Worm (Caenorhabditis elegans): ENCODE results near the gene ucp-4.

DNA sequence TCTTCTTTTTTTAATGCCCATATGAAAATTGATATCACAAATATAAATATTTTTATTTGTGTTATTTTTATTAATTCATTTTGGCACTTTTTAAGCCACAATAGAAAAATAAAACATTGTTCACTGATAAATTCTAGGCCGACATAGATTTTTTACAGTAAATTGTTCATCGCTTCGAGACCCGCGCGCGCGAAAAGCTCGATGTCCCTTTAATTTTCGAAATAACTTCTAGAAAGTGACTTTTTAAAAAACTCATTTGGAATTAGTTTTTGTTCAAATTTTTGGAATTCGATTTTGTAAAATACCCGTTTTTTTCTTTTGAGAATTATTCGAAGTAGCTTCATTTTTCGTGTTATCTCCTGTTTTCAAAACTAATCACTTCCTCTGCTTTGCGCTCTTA, 50.3 kb downstream of the ucp-4 start:
- TF ChIP-seq unc-55 (GFP tag; optimal IDR thresholded peaks at IDR 0.05) (no peak), fkh-6 (tag; optimal IDR thresholded peaks at IDR 0.05) (no peak), sox-4 (tag; optimal IDR thresholded peaks at IDR 0.05) (no peak), ama-1 (optimal IDR thresholded peaks at IDR 0.05) (no peak), pha-4 (tag; optimal IDR thresholded peaks at IDR 0.05) (no peak), nhr-11 (tag; optimal IDR thresholded peaks at IDR 0.05) (no peak), tbx-2 (tag; optimal IDR thresholded peaks at IDR 0.05) (no peak), hlh-6 (tag; optimal IDR thresholded peaks at IDR 0.05) (no peak), elt-4 (tag; optimal IDR thresholded peaks at IDR 0.05) (no peak), elt-2 (tag; optimal IDR thresholded peaks at IDR 0.05) (no peak), ahr-1 (tag; optimal IDR thresholded peaks at IDR 0.05) (no peak), hlh-15 (tag; optimal IDR thresholded peaks at IDR 0.05) (no peak), fkh-10 (GFP tag; optimal IDR thresholded peaks at IDR 0.05) (no peak)

Data from whole organism, late embryonic.